Fruit fly (Drosophila melanogaster): ENCODE data around the gene Archease.

Gene Archease

DNA sequence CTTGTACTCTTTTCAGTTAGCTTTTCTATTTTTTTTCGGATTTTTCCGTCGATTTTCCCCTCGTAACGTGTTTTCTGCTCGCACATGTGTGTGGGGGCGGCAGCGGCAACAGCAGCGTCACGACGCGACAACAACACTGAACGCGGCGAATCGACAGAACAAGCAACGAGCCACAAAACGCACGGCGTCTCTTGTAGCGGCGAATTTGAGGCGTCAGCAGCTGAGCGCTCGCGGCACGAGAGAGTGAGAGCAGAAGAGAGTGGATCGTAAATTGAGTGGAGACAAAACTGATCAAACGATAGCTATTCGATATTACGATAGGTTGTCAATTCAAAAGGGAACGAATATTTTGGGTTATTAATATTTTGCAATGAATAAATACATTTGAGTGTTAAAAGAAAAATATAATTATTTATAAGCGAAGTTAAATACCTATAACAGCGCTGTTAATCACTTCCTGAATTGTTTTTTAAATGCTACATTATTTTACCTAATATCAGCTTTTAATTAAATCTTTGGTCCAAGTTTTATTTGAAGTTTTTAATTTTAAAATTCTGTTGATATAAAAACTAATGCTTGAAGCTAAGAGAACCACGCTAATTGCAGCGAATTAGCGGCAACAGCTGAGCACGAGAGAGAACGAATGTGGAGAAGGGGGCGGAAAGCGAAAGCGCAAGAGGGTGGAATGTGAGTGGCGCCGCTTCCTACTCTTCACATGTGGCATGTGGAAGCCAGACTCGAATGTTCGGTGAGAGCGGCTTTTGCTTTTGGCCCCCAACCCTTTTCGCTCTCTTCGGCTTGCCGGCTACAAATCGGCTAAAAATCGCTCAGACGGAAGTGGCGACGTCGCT is 29.6 kb downstream of the Archease start (continued):
- TF ChIP-seq CG30020 (tag; optimal IDR thresholded peaks at IDR 0.05) (peak; percentile 28), CG12769 (tag; optimal IDR thresholded peaks at IDR 0.05) (no peak), jigr1 (GFP tag; IDR thresholded peaks at IDR 0.05) (no peak), croc (GFP tag; conservative IDR thresholded peaks at IDR 0.05) (no peak; the same call in 2 of the 3 replicates), E2f1 (GFP tag; IDR thresholded peaks at IDR 0.05) (no peak), CG6689 (GFP tag; IDR thresholded peaks at IDR 0.05) (no peak), Mad (GFP tag; optimal IDR thresholded peaks at IDR 0.05) (no peak), Rfx (GFP tag; IDR thresholded peaks at IDR 0.05) (no peak), CG10274 (GFP tag; optimal IDR thresholded peaks at IDR 0.05) (no peak), CG7745 (tag; optimal IDR thresholded peaks at IDR 0.05) (no peak), HmgD (GFP tag; optimal IDR thresholded peaks at IDR 0.05) (no peak), dmrt99B (tag; optimal IDR thresholded peaks at IDR 0.05) (peak; percentile 52), hkb (optimal IDR thresholded peaks at IDR 0.05) (no peak), hkb (GFP tag; IDR thresholded peaks at IDR 0.05) (no peak), CG13894 (tag; optimal IDR thresholded peaks at IDR 0.05) (no peak), CG5953 (GFP tag; IDR thresholded peaks at IDR 0.05) (no peak), CG11695 (GFP tag; IDR thresholded peaks at IDR 0.05) (no peak), CG14441 (GFP tag; IDR thresholded peaks at IDR 0.05) (no peak), CG15073 (GFP tag; optimal IDR thresholded peaks at IDR 0.05) (no peak), CG5245 (GFP tag; optimal IDR thresholded peaks at IDR 0.05) (no peak), cas (GFP tag; IDR thresholded peaks at IDR 0.05) (no peak), Blimp-1 (GFP tag; optimal IDR thresholded peaks at IDR 0.05) (peak; percentile 97), TFAM (GFP tag; optimal IDR thresholded peaks at IDR 0.05) (no peak), bowl (GFP tag; IDR thresholded peaks at IDR 0.05) (no peak), CG32767 (GFP tag; IDR thresholded peaks at IDR 0.05) (no peak), trh (GFP tag; optimal IDR thresholded peaks at IDR 0.05) (no peak), ab (GFP tag; optimal IDR thresholded peaks at IDR 0.05) (no peak), wor (GFP tag; IDR thresholded peaks at IDR 0.05) (no peak), vfl (GFP tag; optimal IDR thresholded peaks at IDR 0.05) (no peak), Drgx (GFP tag; IDR thresholded peaks at IDR 0.05) (no peak), Bteb2 (GFP tag; optimal IDR thresholded peaks at IDR 0.05) (no peak), gt (GFP tag; IDR thresholded peaks at IDR 0.05) (no peak), h (optimal IDR thresholded peaks at IDR 0.05) (no peak), CG11398 (GFP tag; optimal IDR thresholded peaks at IDR 0.05) (no peak), Spps (tag; optimal IDR thresholded peaks at IDR 0.05) (peak; percentile 31), CG31441 (GFP tag; IDR thresholded peaks at IDR 0.05) (no peak), sqz (GFP tag; optimal IDR thresholded peaks at IDR 0.05) (no peak), Bdp1 (GFP tag; optimal IDR thresholded peaks at IDR 0.05) (no peak), lab (GFP tag; optimal IDR thresholded peaks at IDR 0.05) (peak; percentile 13), CG10321 (GFP tag; IDR thresholded peaks at IDR 0.05) (no peak), H2.0 (GFP tag; IDR thresholded peaks at IDR 0.05) (no peak), gcm (GFP tag; optimal IDR thresholded peaks at IDR 0.05) (no peak), CG13624 (GFP tag; optimal IDR thresholded peaks at IDR 0.05) (no peak), ara (GFP tag; IDR thresholded peaks at IDR 0.05) (no peak), Meics (GFP tag; optimal IDR thresholded peaks at IDR 0.05) (no peak), pita (GFP tag; optimal IDR thresholded peaks at IDR 0.05) (no peak), CG3065 (GFP tag; optimal IDR thresholded peaks at IDR 0.05) (no peak), sna (GFP tag; IDR thresholded peaks at IDR 0.05; ENCODE audit: partially characterized antibody) (no peak), tio (GFP tag; optimal IDR thresholded peaks at IDR 0.05) (peak; percentile 26)
